Worm (Caenorhabditis elegans) whole organism, L2 larva: Measurements from ENCODE around the gene xpf-1.

Experiments used
- aly-2 ChIP-seq: fragments of 150-350 bp; optimal IDR thresholded peaks from 2 replicates; lab custom pipeline; 2014; ENCODE audit warnings: missing biosample characterization, missing genetic modification characterization
- ama-1 ChIP-seq: fragments of 150-350 bp; optimal IDR thresholded peaks from 2 replicates; lab custom pipeline; 2018; ENCODE audit warnings: inconsistent platforms
- ceh-82 ChIP-seq: fragments of 150-350 bp; optimal IDR thresholded peaks from 2 replicates; lab custom pipeline; 2014; ENCODE audit warnings: missing biosample characterization, missing genetic modification characterization
- elt-3 ChIP-seq: sonication (generic microtip); optimal IDR thresholded peaks from 2 replicates; lab custom pipeline; 2017; ENCODE audit warnings: missing biosample characterization, missing genetic modification characterization
- nhr-11 ChIP-seq: fragments of 150-350 bp; optimal IDR thresholded peaks from 2 replicates; lab custom pipeline; 2014; ENCODE audit warnings: missing biosample characterization, missing genetic modification characterization
- nhr-12 ChIP-seq: fragments of 150-350 bp; optimal IDR thresholded peaks from 2 replicates; lab custom pipeline; 2014; ENCODE audit warnings: missing biosample characterization, missing genetic modification characterization
- nhr-25 ChIP-seq: fragments of 150-350 bp; sonication (generic microtip); optimal IDR thresholded peaks from 3 replicates; lab custom pipeline; 2014; ENCODE audit warnings: missing biosample characterization, missing genetic modification characterization
- snpc-4 ChIP-seq: fragments of 150-350 bp; optimal IDR thresholded peaks from 2 replicates; lab custom pipeline; 2014; ENCODE audit warnings: missing biosample characterization, missing genetic modification characterization
- unc-39 ChIP-seq: fragments of 150-350 bp; optimal IDR thresholded peaks from 2 replicates; lab custom pipeline; 2014; ENCODE audit warnings: missing biosample characterization, missing genetic modification characterization
- zag-1 ChIP-seq: fragments of 150-350 bp; optimal IDR thresholded peaks from 2 replicates; lab custom pipeline; 2014; ENCODE audit warnings: missing biosample characterization, missing genetic modification characterization
- ztf-11 ChIP-seq: sonication (generic microtip); optimal IDR thresholded peaks from 2 replicates; lab custom pipeline; 2017; ENCODE audit warnings: missing biosample characterization, missing genetic modification characterization

ce11 chrII:11675877-11676473, 20.0 kb upstream of the xpf-1 start, which contains the start of the genes trr-1 and C47D12.2:
- TF ChIP-seq nhr-11 (tag; lab: Kevin White, UChicago) (no peak), ama-1 (no peak), zag-1 (no peak), nhr-25 (tag; lab: Kevin White, UChicago) (no peak), ceh-82 (tag; lab: Kevin White, UChicago) (no peak), unc-39 (tag; lab: Kevin White, UChicago) (no peak), nhr-12 (no peak), snpc-4 (tag; lab: Kevin White, UChicago) (no peak), aly-2 (tag; lab: Kevin White, UChicago) (no peak), ztf-11 (tag; lab: Kevin White, UChicago) (no peak), elt-3 (tag; lab: Kevin White, UChicago) (no peak)
